Worm (Caenorhabditis elegans) whole organism, young adult: Measurements from ENCODE around the gene sta-2.

Experiments used
- F10E7.11 ChIP-seq: sonication (generic microtip); optimal IDR thresholded peaks from 2 replicates; lab custom pipeline; 2017; ENCODE audit warnings: mild to moderate bottlenecking, missing genetic modification characterization, moderate library complexity, missing compliant biosample characterization
- F22D6.2 ChIP-seq: sonication (generic microtip); optimal IDR thresholded peaks from 2 replicates; lab custom pipeline; 2016; ENCODE audit warnings: mild to moderate bottlenecking, missing genetic modification characterization, missing compliant biosample characterization
- K11D2.4 ChIP-seq: fragments of 200-800 bp; sonication (Bioruptor generic); IDR thresholded peaks from 2 replicates; pipeline ENCODE4 v1.3.6; 2022; ENCODE audit warnings: missing genetic modification reagents, missing genetic modification characterization, missing compliant biosample characterization
- T07F8.4 ChIP-seq: sonication (generic microtip); optimal IDR thresholded peaks from 2 replicates; lab custom pipeline; 2016; ENCODE audit warnings: mild to moderate bottlenecking, missing genetic modification characterization, moderate library complexity, missing compliant biosample characterization
- attf-6 ChIP-seq: fragments of 200-800 bp; sonication (Bioruptor generic); IDR thresholded peaks from 2 replicates; pipeline ENCODE4 v1.3.6; 2022; ENCODE audit warnings: missing genetic modification reagents, missing genetic modification characterization, missing compliant biosample characterization
- bed-2 ChIP-seq: fragments of 200-800 bp; sonication (Bioruptor generic); IDR thresholded peaks from 2 replicates; pipeline ENCODE4 v1.3.6; 2022; ENCODE audit warnings: missing genetic modification reagents, missing genetic modification characterization, missing compliant biosample characterization
- dpff-1 ChIP-seq: sonication (generic microtip); optimal IDR thresholded peaks from 2 replicates; lab custom pipeline; 2017; ENCODE audit warnings: mild to moderate bottlenecking, missing genetic modification characterization, missing compliant biosample characterization
- pha-4 ChIP-seq: fragments of 150-350 bp; sonication (generic microtip); optimal IDR thresholded peaks from 2 replicates; lab custom pipeline; 2014; ENCODE audit warnings: missing biosample characterization, missing genetic modification reagents, missing genetic modification characterization
- sdz-38 ChIP-seq: sonication (generic microtip); optimal IDR thresholded peaks from 2 replicates; lab custom pipeline; 2016; ENCODE audit warnings: missing genotype, missing genetic modification characterization, missing compliant biosample characterization
- sea-2 ChIP-seq: fragments of 200-800 bp; sonication (Bioruptor generic); IDR thresholded peaks from 2 replicates; pipeline ENCODE4 v1.3.6; 2022; ENCODE audit warnings: missing genetic modification characterization, missing compliant biosample characterization
- snpc-3.4 ChIP-seq: sonication (generic microtip); optimal IDR thresholded peaks from 2 replicates; lab custom pipeline; 2017; ENCODE audit warnings: missing genetic modification characterization, mild to moderate bottlenecking, missing compliant biosample characterization, antibody characterized with exemption, moderate library complexity, missing genotype, missing genetic modification reagents
- unc-62 ChIP-seq: fragments of 150-350 bp; optimal IDR thresholded peaks from 2 replicates; lab custom pipeline; 2014; ENCODE audit warnings: missing biosample characterization, missing genetic modification reagents, missing genetic modification characterization

DNA sequence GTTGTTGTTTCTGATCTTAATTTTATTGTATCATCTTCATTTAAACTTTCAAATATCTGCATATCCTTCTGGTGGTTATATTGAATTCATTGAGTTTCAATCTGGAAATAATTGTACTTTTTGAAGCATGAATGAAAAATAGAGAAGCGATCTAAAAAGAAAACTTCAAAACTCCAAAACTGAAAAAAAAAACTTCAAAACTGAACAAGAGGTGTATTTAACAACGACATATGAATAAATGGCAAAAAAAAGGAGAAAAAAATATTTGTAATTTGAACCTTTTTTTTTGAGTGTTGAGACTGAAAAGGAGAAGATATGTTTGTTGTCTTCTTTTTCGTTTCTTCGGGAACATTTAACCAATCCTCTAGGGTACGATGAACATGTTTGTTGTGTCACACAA lies 16.9 kb downstream of the sta-2 start, which contains the start of gene F58E6.11:
- TF ChIP-seq snpc-3.4 (tag; lab: Kevin White, UChicago) = no peak
- no peak for TF ChIP-seq F10E7.11 (tag; lab: Kevin White, UChicago)
- TF ChIP-seq sdz-38 (tag; lab: Kevin White, UChicago) = no peak
- no peak for TF ChIP-seq K11D2.4 (GFP tag; lab: Robert Waterston, UW)
- TF ChIP-seq sea-2 (GFP tag; lab: Robert Waterston, UW) = no peak
- TF ChIP-seq T07F8.4 (tag; lab: Kevin White, UChicago) = no peak
- no peak for TF ChIP-seq bed-2 (GFP tag; lab: Robert Waterston, UW)
- TF ChIP-seq dpff-1 = no peak
- TF ChIP-seq unc-62 (GFP tag; lab: Kevin White, UChicago) = no peak
- no peak for TF ChIP-seq pha-4 (tag; lab: Kevin White, UChicago)
- TF ChIP-seq attf-6 (GFP tag; lab: Robert Waterston, UW) = no peak
- no peak for TF ChIP-seq F22D6.2
